Worm (Caenorhabditis elegans) whole organism, L2 larva: Measurements from ENCODE around the gene nonu-1.

ENCODE experiments used
- F13H6.1 ChIP-seq: sonication (generic microtip); optimal IDR thresholded peaks from 2 replicates; lab custom pipeline; 2016; ENCODE audit warnings: missing genetic modification characterization, missing compliant biosample characterization
- R02D3.7 ChIP-seq: fragments of 150-350 bp; optimal IDR thresholded peaks from 2 replicates; lab custom pipeline; 2014; ENCODE audit warnings: missing biosample characterization, missing genetic modification characterization
- Y55F3AM.14 ChIP-seq: fragments of 200-800 bp; sonication (Bioruptor generic); optimal IDR thresholded peaks from 2 replicates; lab custom pipeline; 2018; ENCODE audit warnings: mild to moderate bottlenecking, missing genetic modification characterization, missing compliant biosample characterization
- ZK546.5 ChIP-seq: sonication (generic microtip); optimal IDR thresholded peaks from 2 replicates; lab custom pipeline; 2017; ENCODE audit warnings: missing biosample characterization, missing genetic modification characterization
- alr-1 ChIP-seq: fragments of 150-350 bp; optimal IDR thresholded peaks from 2 replicates; lab custom pipeline; 2014; ENCODE audit warnings: missing biosample characterization, missing genetic modification characterization
- blmp-1 ChIP-seq: sonication (generic microtip); optimal IDR thresholded peaks from 2 replicates; lab custom pipeline; 2017; ENCODE audit warnings: missing genetic modification characterization, mild to moderate bottlenecking, missing compliant biosample characterization, antibody characterized with exemption, moderate library complexity; ENCODE audit not compliant: insufficient read depth
- ceh-16 ChIP-seq: fragments of 150-350 bp; optimal IDR thresholded peaks from 2 replicates; lab custom pipeline; 2014; ENCODE audit warnings: missing biosample characterization, missing genetic modification characterization
- ceh-82 ChIP-seq: fragments of 150-350 bp; optimal IDR thresholded peaks from 2 replicates; lab custom pipeline; 2014; ENCODE audit warnings: missing biosample characterization, missing genetic modification characterization
- dmd-4 ChIP-seq: sonication (generic microtip); optimal IDR thresholded peaks from 2 replicates; lab custom pipeline; 2017; ENCODE audit warnings: missing biosample characterization, missing genetic modification characterization
- egl-27 ChIP-seq: sonication (generic microtip); optimal IDR thresholded peaks from 3 replicates; lab custom pipeline; 2017; ENCODE audit warnings: missing biosample characterization, missing genetic modification reagents, missing genetic modification characterization
- elt-1 ChIP-seq: fragments of 150-350 bp; optimal IDR thresholded peaks from 2 replicates; lab custom pipeline; 2014; ENCODE audit warnings: missing biosample characterization, missing genetic modification characterization
- fos-1 ChIP-seq: fragments of 150-350 bp; optimal IDR thresholded peaks from 2 replicates; lab custom pipeline; 2014; ENCODE audit warnings: missing biosample characterization, missing genetic modification characterization
- gmeb-1 ChIP-seq: fragments of 150-350 bp; optimal IDR thresholded peaks from 2 replicates; lab custom pipeline; 2014; ENCODE audit warnings: missing biosample characterization, missing genetic modification characterization
- lin-11 ChIP-seq: fragments of 150-350 bp; sonication (generic microtip); optimal IDR thresholded peaks from 2 replicates; lab custom pipeline; 2014; ENCODE audit warnings: missing biosample characterization, missing genetic modification characterization, inconsistent platforms, mixed read lengths
- lin-13 ChIP-seq: fragments of 150-350 bp; optimal IDR thresholded peaks from 2 replicates; lab custom pipeline; 2014; ENCODE audit warnings: missing biosample characterization, missing genetic modification reagents, missing genetic modification characterization
- lin-39 ChIP-seq: fragments of 150-350 bp; optimal IDR thresholded peaks from 2 replicates; lab custom pipeline; 2014; ENCODE audit warnings: missing biosample characterization, missing genetic modification reagents, missing genetic modification characterization
- lsy-2 ChIP-seq, 2 experiments: fragments of 150-350 bp in 1 of 2; sonication (generic microtip) in 1 of 2; optimal IDR thresholded peaks; 2 replicates each; lab custom pipeline; 2014 to 2017; ENCODE audit warnings: missing biosample characterization in 2 of 2, missing genetic modification characterization in 2 of 2
- mbf-1 ChIP-seq: sonication (generic microtip); optimal IDR thresholded peaks from 2 replicates; lab custom pipeline; 2017; ENCODE audit warnings: missing biosample characterization, missing genetic modification characterization
- nhr-10 ChIP-seq: sonication (generic microtip); optimal IDR thresholded peaks from 2 replicates; lab custom pipeline; 2017; ENCODE audit warnings: missing biosample characterization, missing genetic modification characterization
- nhr-11 ChIP-seq: fragments of 150-350 bp; optimal IDR thresholded peaks from 2 replicates; lab custom pipeline; 2014; ENCODE audit warnings: missing biosample characterization, missing genetic modification characterization
- nhr-12 ChIP-seq: fragments of 150-350 bp; optimal IDR thresholded peaks from 2 replicates; lab custom pipeline; 2014; ENCODE audit warnings: missing biosample characterization, missing genetic modification characterization
- nhr-21 ChIP-seq: fragments of 150-350 bp; optimal IDR thresholded peaks from 2 replicates; lab custom pipeline; 2014; ENCODE audit warnings: missing biosample characterization, missing genetic modification characterization
- nhr-237 ChIP-seq: fragments of 150-350 bp; optimal IDR thresholded peaks from 2 replicates; lab custom pipeline; 2014; ENCODE audit warnings: missing biosample characterization, missing genetic modification characterization
- nhr-6 ChIP-seq: fragments of 150-350 bp; optimal IDR thresholded peaks from 2 replicates; lab custom pipeline; 2014; ENCODE audit warnings: missing biosample characterization, missing genetic modification characterization
- nhr-77 ChIP-seq: fragments of 150-350 bp; optimal IDR thresholded peaks from 2 replicates; lab custom pipeline; 2014; ENCODE audit warnings: missing biosample characterization, missing genetic modification characterization
- peb-1 ChIP-seq: fragments of 150-350 bp; optimal IDR thresholded peaks from 2 replicates; lab custom pipeline; 2014; ENCODE audit warnings: missing biosample characterization, missing genetic modification characterization
- sem-4 ChIP-seq: fragments of 150-350 bp; optimal IDR thresholded peaks from 2 replicates; lab custom pipeline; 2014; ENCODE audit warnings: missing biosample characterization, missing genetic modification reagents, missing genetic modification characterization
- unc-39 ChIP-seq: fragments of 150-350 bp; optimal IDR thresholded peaks from 2 replicates; lab custom pipeline; 2014; ENCODE audit warnings: missing biosample characterization, missing genetic modification characterization
- unc-62 ChIP-seq: fragments of 150-350 bp; optimal IDR thresholded peaks from 2 replicates; lab custom pipeline; 2014; ENCODE audit warnings: missing biosample characterization, missing genetic modification reagents, missing genetic modification characterization
- ztf-1 ChIP-seq: fragments of 200-800 bp; sonication (Bioruptor generic); conservative IDR thresholded peaks from 2 replicates; pipeline ENCODE4 v1.3.6; 2022; ENCODE audit warnings: missing genetic modification characterization, missing compliant biosample characterization
- ztf-4 ChIP-seq: fragments of 150-350 bp; optimal IDR thresholded peaks from 2 replicates; lab custom pipeline; 2014; ENCODE audit warnings: missing biosample characterization, missing genetic modification characterization

The nonu-1 gene

ce11 chrIII:4849739-4850138, at the start of gene nonu-1:
nonu-1 (minus strand) TSS chrIII:4849907.
- TF ChIP-seq unc-39: no peak
- TF ChIP-seq sem-4 (tag; lab: Kevin White, UChicago): no peak
- TF ChIP-seq nhr-6 (tag; lab: Kevin White, UChicago): no peak
- no peak for TF ChIP-seq nhr-77 (tag; lab: Kevin White, UChicago)
- no peak for TF ChIP-seq peb-1
- no peak for TF ChIP-seq nhr-11 (tag; lab: Kevin White, UChicago)
- TF ChIP-seq ztf-1: no peak
- no peak for TF ChIP-seq Y55F3AM.14 (GFP tag; lab: Kevin White, UChicago)
- no peak for TF ChIP-seq F13H6.1 (tag; lab: Kevin White, UChicago)
- TF ChIP-seq lin-11 (tag; lab: Kevin White, UChicago): no peak
- no peak for TF ChIP-seq lsy-2 (tag; optimal IDR thresholded peaks at IDR 0.05; lab: Kevin White, UChicago)
- no peak for TF ChIP-seq nhr-12
- TF ChIP-seq nhr-21 (tag; lab: Kevin White, UChicago): no peak
- TF ChIP-seq alr-1 (tag; lab: Kevin White, UChicago): no peak
- TF ChIP-seq, all 48 proteins: peak for 0

DNA sequence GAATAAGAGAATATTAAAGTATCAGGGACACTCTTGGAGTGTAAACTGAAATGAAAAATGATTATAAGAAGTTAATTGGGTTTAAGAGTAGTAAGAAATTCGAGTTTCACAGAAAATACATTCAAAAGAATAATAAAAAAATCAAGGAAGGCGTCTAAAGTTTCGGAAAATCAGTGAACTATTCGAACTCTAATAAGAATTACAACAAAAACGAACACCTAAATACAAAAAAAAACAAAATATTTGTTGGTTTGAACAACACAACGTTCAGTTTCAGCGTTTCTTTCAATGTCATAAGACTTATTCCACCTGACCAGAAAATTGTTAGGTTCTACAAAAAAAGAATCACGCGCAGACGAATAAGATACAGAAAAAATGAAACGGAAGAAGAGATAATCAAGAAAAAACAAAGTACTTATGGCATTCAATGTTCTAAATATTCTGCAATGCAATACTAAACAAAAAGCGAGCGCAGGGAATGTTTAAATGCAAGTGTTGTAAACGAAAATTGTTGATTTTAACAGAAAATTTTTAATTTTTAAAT, 49.4 kb upstream of the nonu-1 start, which contains the start of gene nhl-2:
Gene nhl-2 (minus strand): TSS at position 51 of the 544 bp plus-strand sequence.
- TF ChIP-seq elt-1 (tag; lab: Kevin White, UChicago) (no peak), blmp-1 (tag; lab: Kevin White, UChicago) (no peak), nhr-21 (tag; lab: Kevin White, UChicago) (no peak), unc-39 (no peak), Y55F3AM.14 (GFP tag; lab: Kevin White, UChicago) (no peak), mbf-1 (tag; lab: Kevin White, UChicago) (no peak), nhr-237 (no peak), ZK546.5 (tag; lab: Kevin White, UChicago) (no peak), unc-62 (GFP tag; lab: Kevin White, UChicago) (no peak), R02D3.7 (tag; lab: Kevin White, UChicago) (no peak), ceh-16 (tag; lab: Kevin White, UChicago) (no peak), peb-1 (no peak)

ce11 chrIII:4895313-4895712, 45.6 kb upstream of the nonu-1 start:
- TF ChIP-seq alr-1 (tag; lab: Kevin White, UChicago) (no peak), nhr-12 (no peak), nhr-10 (tag; lab: Kevin White, UChicago) (no peak), lin-11 (tag; lab: Kevin White, UChicago) (no peak)

- TF ChIP-seq Y55F3AM.14 (GFP tag; lab: Kevin White, UChicago): no peak
- TF ChIP-seq lin-39 (tag; lab: Kevin White, UChicago): no peak
- no peak for TF ChIP-seq ztf-4 (tag; lab: Kevin White, UChicago)
- TF ChIP-seq gmeb-1 (tag; lab: Kevin White, UChicago): no peak
- TF ChIP-seq blmp-1 (tag; lab: Kevin White, UChicago): no peak
Observed at ce11 chrIII:4893540-4893939, 43.8 kb upstream of the nonu-1 start, which contains the start of gene F26F4.6. F26F4.6 (minus strand) TSS chrIII:4893640.

ce11 chrIII:4890997-4891396, 41.3 kb upstream of the nonu-1 start, which contains the start of gene F26F4.5:
F26F4.5 (minus strand) TSS chrIII:4891252.
- TF ChIP-seq lin-13 (GFP tag; lab: Kevin White, UChicago) (no peak), ceh-82 (tag; lab: Kevin White, UChicago) (no peak), elt-1 (tag; lab: Kevin White, UChicago) (no peak), gmeb-1 (tag; lab: Kevin White, UChicago) (no peak), fos-1 (tag; lab: Kevin White, UChicago) (no peak), sem-4 (tag; lab: Kevin White, UChicago) (no peak), lin-39 (tag; lab: Kevin White, UChicago) (no peak), egl-27 (tag; lab: Kevin White, UChicago) (no peak), ztf-4 (tag; lab: Kevin White, UChicago) (no peak)

- TF ChIP-seq dmd-4 (no peak), fos-1 (tag; lab: Kevin White, UChicago) (peak; percentile 84)
Observed at ce11 chrIII:4887291-4887690, 37.6 kb upstream of the nonu-1 start, which contains the start of gene clec-6. clec-6 (minus strand) TSS chrIII:4887444.
